Worm (Caenorhabditis elegans) whole organism, L1 larva: ENCODE results near the gene cua-1.

Experiments
- C04F5.9 ChIP-seq: sonication (generic microtip); optimal IDR thresholded peaks from 2 replicates; lab custom pipeline; 2016; ENCODE audit warnings: missing genetic modification characterization, missing compliant biosample characterization
- F16B12.6 ChIP-seq: fragments of 150-350 bp; optimal IDR thresholded peaks from 2 replicates; lab custom pipeline; 2014; ENCODE audit warnings: missing biosample characterization, missing genetic modification characterization
- blmp-1 ChIP-seq: fragments of 150-350 bp; optimal IDR thresholded peaks from 2 replicates; lab custom pipeline; 2014; ENCODE audit warnings: missing biosample characterization, missing genetic modification characterization
- ceh-8 ChIP-seq: fragments of 200-800 bp; sonication (Bioruptor generic); optimal IDR thresholded peaks from 2 replicates; lab custom pipeline; 2018; ENCODE audit warnings: mild to moderate bottlenecking, missing genetic modification characterization, moderate library complexity, missing compliant biosample characterization
- ceh-82 ChIP-seq, 3 experiments: fragments of 150-350 bp in 1 of 3; sonication (generic microtip) in 2 of 3; optimal IDR thresholded peaks; 2 replicates each; lab custom pipeline; 2014 to 2017; ENCODE audit warnings: missing biosample characterization in 3 of 3, missing genetic modification characterization in 3 of 3
- ces-1 ChIP-seq: fragments of 150-350 bp; optimal IDR thresholded peaks from 2 replicates; lab custom pipeline; 2014; ENCODE audit warnings: missing biosample characterization, missing genetic modification reagents, missing genetic modification characterization
- efl-1 ChIP-seq, 4 experiments: fragments of 150-350 bp; optimal IDR thresholded peaks in 3 of 4; peaks in 1 of 4; 1 replicate in 1 of 4; 2 replicates in 3 of 4; lab custom pipeline; 2014; ENCODE audit warnings: missing biosample characterization in 2 of 4, missing genetic modification characterization in 2 of 4, missing genetic modification reagents in 2 of 4
- egl-27 ChIP-seq, 2 experiments: fragments of 150-350 bp in 1 of 2; sonication (generic microtip); optimal IDR thresholded peaks; 3 replicates each; lab custom pipeline; 2017 to 2018; ENCODE audit warnings: missing biosample characterization in 2 of 2, missing genetic modification characterization in 2 of 2, missing genetic modification reagents in 2 of 2
- elt-3 ChIP-seq, 6 experiments: fragments of 150-350 bp in 1 of 6; sonication (generic microtip); optimal IDR thresholded peaks; 2 replicates each; lab custom pipeline; 2017 to 2018; ENCODE audit warnings: missing biosample characterization in 6 of 6, missing genetic modification characterization in 6 of 6, inconsistent platforms in 1 of 6
- fos-1 ChIP-seq: fragments of 150-350 bp; optimal IDR thresholded peaks from 2 replicates; lab custom pipeline; 2014; ENCODE audit warnings: missing biosample characterization, missing genetic modification characterization
- grh-1 ChIP-seq: fragments of 200-800 bp; sonication (Bioruptor generic); IDR thresholded peaks from 2 replicates; pipeline ENCODE4 v1.3.6; 2022; ENCODE audit warnings: missing genetic modification reagents, missing genetic modification characterization, missing compliant biosample characterization
- lin-14 ChIP-seq: fragments of 200-800 bp; sonication (Bioruptor generic); optimal IDR thresholded peaks from 2 replicates; lab custom pipeline; 2018; ENCODE audit warnings: mild to moderate bottlenecking, missing genetic modification characterization, moderate library complexity, missing compliant biosample characterization
- lin-35 ChIP-seq, 2 experiments: fragments of 150-350 bp; optimal IDR thresholded peaks; 2 replicates each; lab custom pipeline; 2014; ENCODE audit warnings: missing biosample characterization in 2 of 2, missing genetic modification characterization in 2 of 2, missing genetic modification reagents in 2 of 2
- lsy-2 ChIP-seq, 2 experiments: fragments of 150-350 bp; optimal IDR thresholded peaks; 2 replicates each; lab custom pipeline; 2014; ENCODE audit warnings: missing biosample characterization in 2 of 2, missing genetic modification characterization in 2 of 2
- nhr-11 ChIP-seq: fragments of 150-350 bp; optimal IDR thresholded peaks from 2 replicates; lab custom pipeline; 2014; ENCODE audit warnings: missing biosample characterization, missing genetic modification characterization
- nhr-12 ChIP-seq: sonication (generic microtip); optimal IDR thresholded peaks from 2 replicates; lab custom pipeline; 2017; ENCODE audit warnings: missing biosample characterization, missing genetic modification characterization
- nhr-19 ChIP-seq: fragments of 200-800 bp; sonication (Bioruptor generic); conservative IDR thresholded peaks from 2 replicates; pipeline ENCODE4 v1.3.6; 2022; ENCODE audit warnings: missing genetic modification characterization, missing compliant biosample characterization
- nhr-47 ChIP-seq: sonication (generic microtip); optimal IDR thresholded peaks from 2 replicates; lab custom pipeline; 2016; ENCODE audit warnings: mild to moderate bottlenecking, missing genetic modification characterization, moderate library complexity, missing compliant biosample characterization
- nhr-71 ChIP-seq: sonication (generic microtip); optimal IDR thresholded peaks from 2 replicates; lab custom pipeline; 2016; ENCODE audit warnings: mild to moderate bottlenecking, missing genetic modification characterization, moderate library complexity, missing compliant biosample characterization
- nhr-85 ChIP-seq: sonication (generic microtip); peaks from one replicate; lab custom pipeline; 2016; ENCODE audit warnings: missing genetic modification characterization, inconsistent platforms, missing compliant biosample characterization
- nhr-90 ChIP-seq: sonication (generic microtip); optimal IDR thresholded peaks from 2 replicates; lab custom pipeline; 2016; ENCODE audit warnings: mild to moderate bottlenecking, missing genetic modification characterization, missing compliant biosample characterization; ENCODE audit not compliant: poor library complexity
- pag-3 ChIP-seq: sonication (generic microtip); optimal IDR thresholded peaks from 2 replicates; lab custom pipeline; 2017; ENCODE audit warnings: missing genetic modification characterization, mild to moderate bottlenecking, missing compliant biosample characterization, antibody characterized with exemption, borderline replicate concordance; ENCODE audit not compliant: insufficient read depth
- skn-1 ChIP-seq: fragments of 150-350 bp; optimal IDR thresholded peaks from 2 replicates; lab custom pipeline; 2014; ENCODE audit warnings: missing biosample characterization, missing genetic modification characterization
- snu-23 ChIP-seq: sonication (generic microtip); optimal IDR thresholded peaks from 2 replicates; lab custom pipeline; 2016; ENCODE audit warnings: missing genetic modification characterization, missing compliant biosample characterization
- sox-4 ChIP-seq: sonication (generic microtip); optimal IDR thresholded peaks from 2 replicates; lab custom pipeline; 2016; ENCODE audit warnings: missing genetic modification characterization, missing compliant biosample characterization
- unc-62 ChIP-seq: fragments of 150-350 bp; optimal IDR thresholded peaks from 2 replicates; lab custom pipeline; 2014; ENCODE audit warnings: missing biosample characterization, missing genetic modification reagents, missing genetic modification characterization
- unc-86 ChIP-seq: sonication (generic microtip); optimal IDR thresholded peaks from 2 replicates; lab custom pipeline; 2016; ENCODE audit warnings: missing genetic modification characterization, missing compliant biosample characterization
- xbp-1 ChIP-seq: sonication (generic microtip); optimal IDR thresholded peaks from 2 replicates; lab custom pipeline; 2016; ENCODE audit warnings: missing genetic modification characterization, missing compliant biosample characterization
- ztf-4 ChIP-seq: fragments of 150-350 bp; optimal IDR thresholded peaks from 2 replicates; lab custom pipeline; 2014; ENCODE audit warnings: missing biosample characterization, missing genetic modification characterization

Gene cua-1

ce11 chrIII:13393647-13394046, 61.5 kb downstream of the cua-1 start, which contains the start of gene qdpr-1:
Gene qdpr-1, plus strand, starts transcription at chrIII:13393910.
- TF ChIP-seq unc-86 (tag; lab: Kevin White, UChicago) (no peak), nhr-71 (tag; lab: Kevin White, UChicago) (no peak), skn-1 (tag; lab: Kevin White, UChicago) (no peak), ces-1 (no peak), unc-62 (GFP tag; lab: Kevin White, UChicago) (no peak), elt-3 (tag; optimal IDR thresholded peaks at IDR 0.05; lab: Kevin White, UChicago) (peak in 4 of 6 experiments; percentile 43 to 80 (median 54)), ztf-4 (tag; lab: Kevin White, UChicago) (no peak), lin-14 (GFP tag; lab: Kevin White, UChicago) (no peak), blmp-1 (tag; lab: Kevin White, UChicago) (peak; percentile 59), nhr-85 (tag; lab: Kevin White, UChicago) (no peak), sox-4 (tag; lab: Kevin White, UChicago) (no peak), nhr-12 (tag; lab: Kevin White, UChicago) (no peak), xbp-1 (no peak), lsy-2 (tag; optimal IDR thresholded peaks at IDR 0.05; lab: Kevin White, UChicago) (peak in 1 of 2 experiments; percentile 12), nhr-11 (tag; lab: Kevin White, UChicago) (no peak), lin-35 (GFP tag; optimal IDR thresholded peaks at IDR 0.05; lab: Kevin White, UChicago) (no peak), egl-27 (tag; optimal IDR thresholded peaks at IDR 0.05; lab: Kevin White, UChicago) (no peak), pag-3 (no peak), snu-23 (peak; percentile 17), C04F5.9 (tag; lab: Kevin White, UChicago) (no peak), nhr-90 (tag; lab: Kevin White, UChicago) (no peak), ceh-8 (GFP tag; lab: Kevin White, UChicago) (no peak)

DNA sequence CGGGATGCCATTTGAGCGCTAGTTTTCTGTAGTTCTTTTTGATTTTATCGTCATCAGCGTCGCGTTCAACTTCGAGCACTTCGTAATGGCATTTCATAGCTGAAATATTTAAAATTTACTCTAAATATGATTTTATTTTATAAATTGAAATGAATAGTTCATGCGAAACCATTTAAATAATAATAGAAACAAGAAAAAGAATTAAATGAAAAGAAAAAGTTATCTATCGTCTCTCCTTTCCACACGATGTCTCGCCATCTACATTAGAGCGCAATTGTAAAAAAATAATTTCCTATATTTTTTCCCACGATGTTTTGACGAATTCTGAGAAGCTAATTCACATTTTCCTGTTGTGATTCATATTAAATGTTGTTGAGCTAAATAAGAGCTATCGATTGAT, 61.9 kb downstream of the cua-1 start, which contains the start of gene dnj-17:
Gene dnj-17 (minus strand): TSS at position 101 of the 400 bp plus-strand sequence.
- no peak for TF ChIP-seq nhr-19 (GFP tag; lab: Robert Waterston, UW)
- no peak for TF ChIP-seq efl-1 (optimal IDR thresholded peaks at IDR 0.05; lab: Kevin White, UChicago)
- peak; percentile 27 to 74 for TF ChIP-seq efl-1 (GFP tag; optimal IDR thresholded peaks at IDR 0.05 in 1 of 2; lab: Kevin White, UChicago)
- TF ChIP-seq, all 84 proteins: peak for 1

DNA sequence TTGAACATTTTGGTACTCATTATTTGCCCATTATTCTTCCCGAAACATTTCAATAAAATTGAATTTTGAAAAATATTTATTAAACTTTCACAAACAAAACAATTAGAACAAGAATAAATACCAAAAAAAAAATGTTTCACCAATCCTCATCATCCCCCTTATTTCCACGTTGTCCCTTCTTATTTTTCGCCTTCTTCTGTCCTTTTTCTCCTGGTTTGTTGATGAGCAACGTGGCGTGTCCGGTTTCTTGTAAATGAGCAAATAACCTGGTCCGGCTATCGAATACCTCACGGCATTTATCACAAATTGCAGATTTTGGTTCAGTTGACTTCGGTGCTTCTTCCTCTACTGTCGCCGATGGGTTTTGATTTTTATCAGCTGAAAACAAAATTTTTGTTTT, 64.3 kb downstream of the cua-1 start:
- TF ChIP-seq grh-1 (GFP tag; lab: Robert Waterston, UW) (no peak), ceh-82 (tag; optimal IDR thresholded peaks at IDR 0.05; lab: Kevin White, UChicago) (no peak), ces-1 (no peak), F16B12.6 (tag; lab: Kevin White, UChicago) (no peak), fos-1 (tag; lab: Kevin White, UChicago) (no peak), nhr-47 (tag; lab: Kevin White, UChicago) (no peak), C04F5.9 (tag; lab: Kevin White, UChicago) (no peak), nhr-85 (tag; lab: Kevin White, UChicago) (peak; percentile 65), efl-1 (optimal IDR thresholded peaks at IDR 0.05; lab: Kevin White, UChicago) (no peak), efl-1 (GFP tag; optimal IDR thresholded peaks at IDR 0.05 in 1 of 2; lab: Kevin White, UChicago) (peak in 1 of 2 experiments; percentile 66)
